Worm (Caenorhabditis elegans): ENCODE data around the gene msd-4.
A peak's percentile ranks its signal among the peaks of the same experiment; 100 is the strongest.

Gene msd-4

ce11 chrIII:4905405-4905804 is 36.9 kb upstream of the msd-4 start, which contains the start of gene F26F4.8 (continued):
- TF ChIP-seq ceh-34 (tag; optimal IDR thresholded peaks at IDR 0.05): peak; percentile 15
- peak; percentile 89 for TF ChIP-seq hlh-8 (tag; optimal IDR thresholded peaks at IDR 0.05)
- peak; percentile 75 for TF ChIP-seq zip-5 (tag; optimal IDR thresholded peaks at IDR 0.05)
- TF ChIP-seq odd-2 (tag; optimal IDR thresholded peaks at IDR 0.05): no peak
- no peak for TF ChIP-seq nhr-11 (tag; optimal IDR thresholded peaks at IDR 0.05)
- TF ChIP-seq Y22D7AL.16 (tag; optimal IDR thresholded peaks at IDR 0.05): no peak
- peak; percentile 7 for TF ChIP-seq eyg-1 (tag; optimal IDR thresholded peaks at IDR 0.05)
- TF ChIP-seq sdc-2 (tag; optimal IDR thresholded peaks at IDR 0.05): peak; percentile 54
- TF ChIP-seq ceh-31 (tag; optimal IDR thresholded peaks at IDR 0.05): peak; percentile 92

- TF ChIP-seq gmeb-2 (tag; optimal IDR thresholded peaks at IDR 0.05): no peak
- TF ChIP-seq ets-4 (tag; optimal IDR thresholded peaks at IDR 0.05): no peak
- no peak for TF ChIP-seq sox-4 (tag; optimal IDR thresholded peaks at IDR 0.05)
- no peak for TF ChIP-seq F13H6.1 (tag; optimal IDR thresholded peaks at IDR 0.05)
- TF ChIP-seq elt-2 (tag; optimal IDR thresholded peaks at IDR 0.05): no peak
- TF ChIP-seq C08G9.2 (tag; optimal IDR thresholded peaks at IDR 0.05): no peak
- no peak for TF ChIP-seq nhr-232 (tag; optimal IDR thresholded peaks at IDR 0.05)
- TF ChIP-seq pat-9 (tag; optimal IDR thresholded peaks at IDR 0.05): no peak
- TF ChIP-seq fax-1 (tag; optimal IDR thresholded peaks at IDR 0.05): no peak
- no peak for TF ChIP-seq tbx-7 (tag; optimal IDR thresholded peaks at IDR 0.05)
- TF ChIP-seq lim-6 (tag; optimal IDR thresholded peaks at IDR 0.05): no peak
- TF ChIP-seq hlh-15 (tag; optimal IDR thresholded peaks at IDR 0.05): no peak
- TF ChIP-seq unc-3 (GFP tag; conservative IDR thresholded peaks at IDR 0.05): no peak
- no peak for TF ChIP-seq unc-3 (tag; optimal IDR thresholded peaks at IDR 0.05)
Observed at ce11 chrIII:4903784-4904183, 35.2 kb upstream of the msd-4 start, which contains the start of gene kbp-2. Gene kbp-2 (minus strand): TSS chrIII:4903884.

ce11 chrIII:4900260-4900659 is 31.7 kb upstream of the msd-4 start, which contains the start of gene tag-340:
Gene tag-340 (plus strand): TSS chrIII:4900508.
- no peak for TF ChIP-seq nfya-1 (tag; optimal IDR thresholded peaks at IDR 0.05)

ce11 chrIII:4899728-4900127 is 31.2 kb upstream of the msd-4 start:
- TF ChIP-seq ztf-16 (tag; optimal IDR thresholded peaks at IDR 0.05) (peak; percentile 15), eyg-1 (tag; optimal IDR thresholded peaks at IDR 0.05) (peak; percentile 25), fkh-6 (tag; optimal IDR thresholded peaks at IDR 0.05) (peak; percentile 54), hlh-6 (tag; optimal IDR thresholded peaks at IDR 0.05) (peak; percentile 37), ceh-6 (GFP tag; optimal IDR thresholded peaks at IDR 0.05) (peak; percentile 53), ceh-9 (tag; optimal IDR thresholded peaks at IDR 0.05) (no peak), syd-9 (tag; optimal IDR thresholded peaks at IDR 0.05) (peak; percentile 70), pag-3 (tag; optimal IDR thresholded peaks at IDR 0.05; ENCODE audit: borderline replicate concordance) (no peak), ceh-48 (tag; optimal IDR thresholded peaks at IDR 0.05) (peak; percentile 23), tbx-2 (tag; optimal IDR thresholded peaks at IDR 0.05) (peak; percentile 98), ceh-34 (tag; optimal IDR thresholded peaks at IDR 0.05) (peak; percentile 95), pat-9 (tag; optimal IDR thresholded peaks at IDR 0.05) (peak; percentile 46), ceh-24 (tag; optimal IDR thresholded peaks at IDR 0.05) (no peak), tbx-7 (tag; optimal IDR thresholded peaks at IDR 0.05) (peak; percentile 52), unc-3 (GFP tag; conservative IDR thresholded peaks at IDR 0.05) (0 out of 2 replicates have a peak, but pooled peaks have one; percentile 37), unc-3 (tag; optimal IDR thresholded peaks at IDR 0.05) (peak; percentile 85), unc-42 (tag; optimal IDR thresholded peaks at IDR 0.05) (peak; percentile 89), unc-55 (GFP tag; optimal IDR thresholded peaks at IDR 0.05) (peak; percentile 94), ahr-1 (tag; optimal IDR thresholded peaks at IDR 0.05) (peak; percentile 4), Y22D7AL.16 (tag; optimal IDR thresholded peaks at IDR 0.05) (no peak), hlh-8 (tag; optimal IDR thresholded peaks at IDR 0.05) (peak; percentile 40), hlh-15 (tag; optimal IDR thresholded peaks at IDR 0.05) (no peak), gmeb-2 (tag; optimal IDR thresholded peaks at IDR 0.05) (peak; percentile 10), sox-4 (tag; optimal IDR thresholded peaks at IDR 0.05) (no peak), sox-2 (GFP tag; IDR thresholded peaks at IDR 0.05) (no peak; the same call in 1 of the 2 replicates), dmd-4 (tag; optimal IDR thresholded peaks at IDR 0.05; ENCODE audit: borderline replicate concordance) (peak; percentile 85), C38D4.7 (GFP tag; optimal IDR thresholded peaks at IDR 0.05) (no peak), hlh-30 (tag; optimal IDR thresholded peaks at IDR 0.05; ENCODE audit: insufficient read depth) (peak; percentile 98), ceh-18 (tag; optimal IDR thresholded peaks at IDR 0.05) (peak; percentile 99), che-1 (tag; optimal IDR thresholded peaks at IDR 0.05) (no peak), nhr-232 (tag; optimal IDR thresholded peaks at IDR 0.05) (no peak), ceh-45 (GFP tag; IDR thresholded peaks at IDR 0.05) (no peak), T23F11.4 (GFP tag; optimal IDR thresholded peaks at IDR 0.05) (peak; percentile 40), pax-1 (tag; optimal IDR thresholded peaks at IDR 0.05) (peak; percentile 45)
